Worm (Caenorhabditis elegans): ENCODE measurements around the gene C33A12.4.

ce11 chrIV:9511221-9511638 is 861 bp upstream of the C33A12.4 start:
- TF ChIP-seq ama-1 (optimal IDR thresholded peaks at IDR 0.05) (peak; percentile 40), scrt-1 (GFP tag; IDR thresholded peaks at IDR 0.05) (no peak), B0310.2 (tag; optimal IDR thresholded peaks at IDR 0.05) (peak; percentile 4), hmbx-1 (tag; optimal IDR thresholded peaks at IDR 0.05) (no peak)
